Worm (Caenorhabditis elegans): ENCODE measurements around the gene K05F1.9.
A peak's percentile ranks its signal among the peaks of the same experiment; 100 is the strongest.

The K05F1.9 gene

ce11 chrII:5781935-5782921, 18.7 kb downstream of the K05F1.9 start, which contains the start of gene K05F1.6 (continued):
- TF ChIP-seq ceh-48 (tag; optimal IDR thresholded peaks at IDR 0.05): peak; percentile 31
- peak; percentile 29 for TF ChIP-seq lin-11 (tag; optimal IDR thresholded peaks at IDR 0.05)
- TF ChIP-seq Y22D7AL.16 (tag; optimal IDR thresholded peaks at IDR 0.05): peak; percentile 53
- TF ChIP-seq mec-3 (tag; optimal IDR thresholded peaks at IDR 0.05; ENCODE audit: borderline replicate concordance): no peak
- peak; percentile 68 for TF ChIP-seq hlh-6 (tag; optimal IDR thresholded peaks at IDR 0.05)
- TF ChIP-seq pha-2 (tag; optimal IDR thresholded peaks at IDR 0.05): peak; percentile 48
- TF ChIP-seq nhr-232 (tag; optimal IDR thresholded peaks at IDR 0.05): peak; percentile 49
- peak; percentile 45 for TF ChIP-seq ceh-18 (tag; optimal IDR thresholded peaks at IDR 0.05)
- TF ChIP-seq unc-86 (tag; optimal IDR thresholded peaks at IDR 0.05): no peak
- no peak for TF ChIP-seq unc-42 (tag; optimal IDR thresholded peaks at IDR 0.05)
- no peak for TF ChIP-seq zip-5 (tag; optimal IDR thresholded peaks at IDR 0.05)
- no peak for TF ChIP-seq fkh-6 (tag; optimal IDR thresholded peaks at IDR 0.05)
- TF ChIP-seq hlh-8 (tag; optimal IDR thresholded peaks at IDR 0.05): no peak

ce11 chrII:5779866-5780265, 21.1 kb downstream of the K05F1.9 start:
- TF ChIP-seq unc-55 (GFP tag; optimal IDR thresholded peaks at IDR 0.05) (peak; percentile 42), nfya-1 (tag; optimal IDR thresholded peaks at IDR 0.05) (peak; percentile 33), unc-42 (tag; optimal IDR thresholded peaks at IDR 0.05) (peak; percentile 67), tbx-2 (tag; optimal IDR thresholded peaks at IDR 0.05) (peak; percentile 11), ceh-31 (tag; optimal IDR thresholded peaks at IDR 0.05) (peak; percentile 26), sox-2 (GFP tag; IDR thresholded peaks at IDR 0.05) (no peak), ceh-18 (tag; optimal IDR thresholded peaks at IDR 0.05) (peak; percentile 46), ceh-48 (tag; optimal IDR thresholded peaks at IDR 0.05) (peak; percentile 21), ceh-30 (tag; optimal IDR thresholded peaks at IDR 0.05) (no peak), ceh-14 (tag; optimal IDR thresholded peaks at IDR 0.05) (peak; percentile 2), ceh-9 (tag; optimal IDR thresholded peaks at IDR 0.05) (no peak), ahr-1 (tag; optimal IDR thresholded peaks at IDR 0.05) (no peak)

ce11 chrII:5777372-5777771, 23.6 kb downstream of the K05F1.9 start:
- TF ChIP-seq fkh-6 (tag; optimal IDR thresholded peaks at IDR 0.05) (no peak), T23F11.4 (GFP tag; optimal IDR thresholded peaks at IDR 0.05) (no peak), unc-42 (tag; optimal IDR thresholded peaks at IDR 0.05) (no peak), ref-2 (tag; optimal IDR thresholded peaks at IDR 0.05) (no peak), ceh-9 (tag; optimal IDR thresholded peaks at IDR 0.05) (no peak), eyg-1 (tag; optimal IDR thresholded peaks at IDR 0.05) (no peak), lin-11 (tag; optimal IDR thresholded peaks at IDR 0.05) (no peak), C08G9.2 (tag; optimal IDR thresholded peaks at IDR 0.05) (no peak), lim-6 (tag; optimal IDR thresholded peaks at IDR 0.05) (no peak), tbx-7 (tag; optimal IDR thresholded peaks at IDR 0.05) (no peak), C38D4.7 (GFP tag; optimal IDR thresholded peaks at IDR 0.05) (no peak), ztf-16 (tag; optimal IDR thresholded peaks at IDR 0.05) (no peak), elt-2 (tag; optimal IDR thresholded peaks at IDR 0.05) (no peak), tbx-2 (tag; optimal IDR thresholded peaks at IDR 0.05) (no peak), ceh-19 (GFP tag; optimal IDR thresholded peaks at IDR 0.05) (no peak), ceh-30 (tag; optimal IDR thresholded peaks at IDR 0.05) (no peak)

ce11 chrII:5774879-5775278, 26.1 kb downstream of the K05F1.9 start:
- TF ChIP-seq K02D7.2 (tag; optimal IDR thresholded peaks at IDR 0.05) (no peak), hlh-13 (GFP tag; optimal IDR thresholded peaks at IDR 0.05) (no peak), tbx-2 (tag; optimal IDR thresholded peaks at IDR 0.05) (no peak), zip-5 (tag; optimal IDR thresholded peaks at IDR 0.05) (no peak), ztf-16 (tag; optimal IDR thresholded peaks at IDR 0.05) (no peak), mec-3 (tag; optimal IDR thresholded peaks at IDR 0.05; ENCODE audit: borderline replicate concordance) (no peak), ceh-30 (tag; optimal IDR thresholded peaks at IDR 0.05) (no peak), sox-4 (tag; optimal IDR thresholded peaks at IDR 0.05) (no peak), rnt-1 (tag; optimal IDR thresholded peaks at IDR 0.05) (no peak), ceh-34 (tag; optimal IDR thresholded peaks at IDR 0.05) (no peak), ceh-18 (tag; optimal IDR thresholded peaks at IDR 0.05) (no peak), unc-42 (tag; optimal IDR thresholded peaks at IDR 0.05) (no peak), lin-11 (tag; optimal IDR thresholded peaks at IDR 0.05) (no peak), unc-3 (GFP tag; conservative IDR thresholded peaks at IDR 0.05) (no peak), unc-3 (tag; optimal IDR thresholded peaks at IDR 0.05) (no peak), lim-6 (tag; optimal IDR thresholded peaks at IDR 0.05) (no peak)

Measured in whole organism, late embryonic.